Worm (Caenorhabditis elegans) whole organism, early embryonic: Measurements from ENCODE around the gene T03F6.4.

ENCODE experiments used
- F13C5.2 ChIP-seq: sonication (generic microtip); optimal IDR thresholded peaks from 2 replicates; lab custom pipeline; 2017; ENCODE audit warnings: mild to moderate bottlenecking, missing genetic modification characterization, inconsistent platforms, missing compliant biosample characterization
- ama-1 ChIP-seq: fragments of 150-350 bp; optimal IDR thresholded peaks from 2 replicates; lab custom pipeline; 2014
- ceh-36 ChIP-seq: sonication (generic microtip); optimal IDR thresholded peaks from 2 replicates; lab custom pipeline; 2016; ENCODE audit warnings: missing genetic modification characterization, inconsistent platforms, missing compliant biosample characterization
- ets-7 ChIP-seq: sonication (generic microtip); optimal IDR thresholded peaks from 2 replicates; lab custom pipeline; 2016; ENCODE audit warnings: missing genotype, missing genetic modification characterization, missing compliant biosample characterization
- flt-1 ChIP-seq: fragments of 200-800 bp; sonication (Bioruptor generic); IDR thresholded peaks from 2 replicates; pipeline ENCODE4 v1.3.6; 2022; ENCODE audit warnings: missing genetic modification characterization, missing compliant biosample characterization
- hmbx-1 ChIP-seq: sonication (generic microtip); optimal IDR thresholded peaks from 2 replicates; lab custom pipeline; 2016; ENCODE audit warnings: mild to moderate bottlenecking, missing genetic modification characterization, missing compliant biosample characterization
- hmg-4 ChIP-seq: fragments of 200-800 bp; sonication (Bioruptor generic); optimal IDR thresholded peaks from 2 replicates; lab custom pipeline; 2018; ENCODE audit warnings: mild to moderate bottlenecking, missing genetic modification characterization, missing compliant biosample characterization
- hnd-1 ChIP-seq: sonication (generic microtip); optimal IDR thresholded peaks from 2 replicates; lab custom pipeline; 2016; ENCODE audit warnings: missing genetic modification characterization, missing compliant biosample characterization
- pes-1 ChIP-seq: fragments of 200-800 bp; sonication (Bioruptor generic); IDR thresholded peaks from 2 replicates; pipeline ENCODE4 v1.3.6; 2022; ENCODE audit warnings: missing genetic modification reagents, missing genetic modification characterization, missing compliant biosample characterization
- sea-1 ChIP-seq: fragments of 200-800 bp; sonication (Bioruptor generic); conservative IDR thresholded peaks from 2 replicates; pipeline ENCODE4 v1.3.6; 2022; ENCODE audit warnings: missing genetic modification characterization, missing compliant biosample characterization
- tbx-37 ChIP-seq: fragments of 200-800 bp; sonication (Bioruptor generic); conservative IDR thresholded peaks from 2 replicates; pipeline ENCODE4 v1.3.6; 2022; ENCODE audit warnings: missing genetic modification reagents, missing genetic modification characterization, missing compliant biosample characterization

- TF ChIP-seq sea-1 (GFP tag; lab: Robert Waterston, UW) (no peak), flt-1 (GFP tag; lab: Robert Waterston, UW) (no peak), hmg-4 (no peak), ama-1 (lab: Kevin White, UChicago) (no peak), ceh-36 (no peak), hnd-1 (tag; lab: Kevin White, UChicago) (no peak), hmbx-1 (no peak), ets-7 (tag; lab: Kevin White, UChicago) (no peak), F13C5.2 (tag; lab: Kevin White, UChicago) (no peak), pes-1 (GFP tag; lab: Robert Waterston, UW) (no peak), tbx-37 (GFP tag; lab: Robert Waterston, UW) (no peak)
Measured at ce11 chrIII:13385850-13386249, at the start of gene T03F6.4.
